Worm (Caenorhabditis elegans): ENCODE measurements around the gene F58H1.3.

The F58H1.3 gene

ce11 chrV:11921229-11921628, 12.5 kb upstream of the F58H1.3 start:
- TF ChIP-seq ces-1 (GFP tag; optimal IDR thresholded peaks at IDR 0.05), result no peak
- no peak for TF ChIP-seq isw-1 (GFP tag; IDR thresholded peaks at IDR 0.05)
- TF ChIP-seq tlp-1 (tag; optimal IDR thresholded peaks at IDR 0.05), result no peak
- TF ChIP-seq F16B12.6 (tag; optimal IDR thresholded peaks at IDR 0.05), result no peak
- TF ChIP-seq fkh-8 (tag; optimal IDR thresholded peaks at IDR 0.05), result no peak
- no peak for TF ChIP-seq sox-4 (tag; optimal IDR thresholded peaks at IDR 0.05)
- no peak for TF ChIP-seq aly-2 (tag; optimal IDR thresholded peaks at IDR 0.05)
- TF ChIP-seq sup-37 (GFP tag; optimal IDR thresholded peaks at IDR 0.05), result no peak
- peak; percentile 15 for TF ChIP-seq blmp-1 (tag; optimal IDR thresholded peaks at IDR 0.05)
- TF ChIP-seq alr-1 (tag; optimal IDR thresholded peaks at IDR 0.05; ENCODE audit: borderline replicate concordance), result no peak
- no peak for TF ChIP-seq sptf-1 (tag; optimal IDR thresholded peaks at IDR 0.05)
- peak; percentile 2 for TF ChIP-seq unc-130 (tag; optimal IDR thresholded peaks at IDR 0.05)
- TF ChIP-seq hpl-2 (GFP tag; optimal IDR thresholded peaks at IDR 0.05), result no peak
- TF ChIP-seq hlh-4 (tag; optimal IDR thresholded peaks at IDR 0.05), result no peak
- no peak for TF ChIP-seq ceh-90 (tag; optimal IDR thresholded peaks at IDR 0.05)
- no peak for TF ChIP-seq egl-13 (tag; optimal IDR thresholded peaks at IDR 0.05)
- TF ChIP-seq mdl-1 (tag; optimal IDR thresholded peaks at IDR 0.05), result peak in 1 of 2 experiments; percentile 60
- TF ChIP-seq lin-14 (GFP tag; optimal IDR thresholded peaks at IDR 0.05), result peak; percentile 68
- no peak for TF ChIP-seq nhr-84 (tag; optimal IDR thresholded peaks at IDR 0.05)
- TF ChIP-seq ama-1 (optimal IDR thresholded peaks at IDR 0.05), result no peak
- TF ChIP-seq nhr-71 (tag; optimal IDR thresholded peaks at IDR 0.05), result peak; percentile 2
- no peak for TF ChIP-seq dsc-1 (tag; optimal IDR thresholded peaks at IDR 0.05)
- no peak for TF ChIP-seq nhr-12 (tag; optimal IDR thresholded peaks at IDR 0.05)
- no peak for TF ChIP-seq ceh-8 (GFP tag; optimal IDR thresholded peaks at IDR 0.05)
- TF ChIP-seq nhr-237 (tag; optimal IDR thresholded peaks at IDR 0.05), result no peak
- TF ChIP-seq zip-4 (GFP tag; optimal IDR thresholded peaks at IDR 0.05), result no peak
- peak; percentile 33; the same call in 1 of the 2 replicates for TF ChIP-seq nhr-19 (GFP tag; conservative IDR thresholded peaks at IDR 0.05)
- TF ChIP-seq efl-3 (GFP tag; optimal IDR thresholded peaks at IDR 0.05), result no peak
- TF ChIP-seq nhr-85 (tag), result peak; percentile 13
- TF ChIP-seq elt-2 (tag; optimal IDR thresholded peaks at IDR 0.05), result no peak
- peak in 1 of 3 experiments; percentile 1 for TF ChIP-seq dpl-1 (GFP tag; optimal IDR thresholded peaks at IDR 0.05)
- TF ChIP-seq nhr-20 (tag; optimal IDR thresholded peaks at IDR 0.05), result peak; percentile 40
- TF ChIP-seq mef-2 (tag; optimal IDR thresholded peaks at IDR 0.05), result no peak
- peak; percentile 43 for TF ChIP-seq snu-23 (GFP tag; optimal IDR thresholded peaks at IDR 0.05)
- no peak for TF ChIP-seq C04F5.9 (tag; optimal IDR thresholded peaks at IDR 0.05)
- TF ChIP-seq aha-1 (tag; optimal IDR thresholded peaks at IDR 0.05), result no peak
- no peak for TF ChIP-seq swsn-7 (tag; optimal IDR thresholded peaks at IDR 0.05)
- no peak for TF ChIP-seq lir-3 (tag; optimal IDR thresholded peaks at IDR 0.05; ENCODE audit: poor library complexity)
- no peak for TF ChIP-seq efl-1 (optimal IDR thresholded peaks at IDR 0.05)
- no peak for TF ChIP-seq efl-1 (GFP tag; optimal IDR thresholded peaks at IDR 0.05 in 1 of 2)
- no peak for TF ChIP-seq unc-98 (GFP tag; IDR thresholded peaks at IDR 0.05)
- TF ChIP-seq xbp-1 (tag; optimal IDR thresholded peaks at IDR 0.05), result no peak
- TF ChIP-seq C16A3.4 (tag; optimal IDR thresholded peaks at IDR 0.05), result peak; percentile 3
- no peak for TF ChIP-seq pax-3 (tag; optimal IDR thresholded peaks at IDR 0.05)
- no peak for TF ChIP-seq ceh-88 (GFP tag; IDR thresholded peaks at IDR 0.05)
- no peak for TF ChIP-seq hlh-17 (GFP tag; optimal IDR thresholded peaks at IDR 0.05; ENCODE audit: borderline replicate concordance)
- TF ChIP-seq pqm-1 (tag; optimal IDR thresholded peaks at IDR 0.05), result no peak
- no peak for TF ChIP-seq lin-15B (tag; optimal IDR thresholded peaks at IDR 0.05)
- TF ChIP-seq tbx-2 (tag; optimal IDR thresholded peaks at IDR 0.05), result peak; percentile 6
- no peak for TF ChIP-seq fos-1 (tag; optimal IDR thresholded peaks at IDR 0.05)
- TF ChIP-seq rnt-1 (tag; optimal IDR thresholded peaks at IDR 0.05), result no peak
- TF ChIP-seq nhr-11 (tag; optimal IDR thresholded peaks at IDR 0.05), result no peak
- TF ChIP-seq skn-1 (tag; optimal IDR thresholded peaks at IDR 0.05), result no peak
- TF ChIP-seq ztf-11 (tag; optimal IDR thresholded peaks at IDR 0.05), result no peak
- TF ChIP-seq lsy-2 (tag; optimal IDR thresholded peaks at IDR 0.05), result peak in 1 of 2 experiments; percentile 23

All from whole organism, L1 larva.